Fruit fly (Drosophila melanogaster): Measurements from ENCODE around the gene Nha1.

Gene Nha1

dm6 chr2L:6817493-6817892 is 52.7 kb downstream of the Nha1 start (continued):
- 0 out of 2 replicates have a peak, but pooled peaks have one; percentile 20 for TF ChIP-seq CG9932 (GFP tag; IDR thresholded peaks at IDR 0.05)
- 0 out of 2 replicates have a peak, but pooled peaks have one; percentile 13 for TF ChIP-seq stc (GFP tag; IDR thresholded peaks at IDR 0.05)
- peak; percentile 22 for TF ChIP-seq Jarid2 (GFP tag; optimal IDR thresholded peaks at IDR 0.05)
- TF ChIP-seq CG13287 (GFP tag; IDR thresholded peaks at IDR 0.05; ENCODE audit: partially characterized antibody), result peak; percentile 7; the same call in 1 of the 2 replicates
- TF ChIP-seq exex (tag; optimal IDR thresholded peaks at IDR 0.05), result peak; percentile 59
- TF ChIP-seq pfk (GFP tag; optimal IDR thresholded peaks at IDR 0.05), result peak; percentile 81
